Worm (Caenorhabditis elegans) whole organism, L4/young adult: ENCODE results near the gene clc-26.
"Not testable (repeated sequence)": the region's sequence is repeated elsewhere in the genome, so short reads cannot be mapped to it uniquely, and the experiment has no call there.

Experiments
- W03F9.2 ChIP-seq: fragments of 150-350 bp; optimal IDR thresholded peaks from 2 replicates; lab custom pipeline; 2014; ENCODE audit warnings: missing biosample characterization, missing genetic modification characterization
- dao-5 ChIP-seq: sonication (generic microtip); optimal IDR thresholded peaks from 2 replicates; lab custom pipeline; 2016; ENCODE audit warnings: missing genotype, missing genetic modification characterization, moderate library complexity, missing compliant biosample characterization
- him-1 ChIP-seq: sonication (generic microtip); optimal IDR thresholded peaks from 2 replicates; lab custom pipeline; 2016; ENCODE audit warnings: missing genotype, missing genetic modification reagents, missing genetic modification characterization, missing compliant biosample characterization

clc-26 gene

DNA sequence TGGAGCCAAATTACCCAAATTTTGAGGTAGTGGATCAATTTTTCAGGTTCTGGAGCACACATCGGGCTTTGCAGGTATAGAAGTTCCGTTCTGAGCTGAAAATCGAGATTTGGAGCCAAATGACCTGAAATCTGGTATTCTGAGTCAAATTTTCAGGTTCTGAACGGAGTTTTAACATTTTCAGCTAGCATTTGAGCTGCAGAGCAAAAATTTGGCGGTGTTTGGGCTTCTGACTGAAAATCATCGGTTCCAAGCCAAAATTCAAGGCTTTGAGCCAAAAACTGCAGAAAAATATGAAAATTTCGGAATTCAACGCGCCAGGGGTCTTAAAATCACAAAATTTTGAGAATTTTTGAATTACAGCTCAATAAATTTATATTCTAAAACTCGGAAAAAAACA lies at the start of gene clc-26, which contains the start of gene E_BE45912.2:
Gene clc-26, minus strand, starts transcription at position 101 of the 400 bp plus-strand sequence.
Gene E_BE45912.2, minus strand, starts transcription at position 139 of the 400 bp plus-strand sequence.
- TF ChIP-seq dao-5 (tag; lab: Kevin White, UChicago) (no peak), him-1 (tag; lab: Kevin White, UChicago) (no peak), W03F9.2 (tag; lab: Kevin White, UChicago) (no peak)

ce11 chrIII:1080536-1080935 lies 49.7 kb upstream of the clc-26 start, which contains the start of the genes rab-18 and kbp-4:
Gene rab-18, minus strand, starts transcription at chrIII:1080775.
Gene kbp-4, plus strand, starts transcription at chrIII:1080901.
- TF ChIP-seq him-1 (tag; lab: Kevin White, UChicago) (peak; percentile 23), W03F9.2 (tag; lab: Kevin White, UChicago) (peak; percentile 98), dao-5 (tag; lab: Kevin White, UChicago) (no peak)

DNA sequence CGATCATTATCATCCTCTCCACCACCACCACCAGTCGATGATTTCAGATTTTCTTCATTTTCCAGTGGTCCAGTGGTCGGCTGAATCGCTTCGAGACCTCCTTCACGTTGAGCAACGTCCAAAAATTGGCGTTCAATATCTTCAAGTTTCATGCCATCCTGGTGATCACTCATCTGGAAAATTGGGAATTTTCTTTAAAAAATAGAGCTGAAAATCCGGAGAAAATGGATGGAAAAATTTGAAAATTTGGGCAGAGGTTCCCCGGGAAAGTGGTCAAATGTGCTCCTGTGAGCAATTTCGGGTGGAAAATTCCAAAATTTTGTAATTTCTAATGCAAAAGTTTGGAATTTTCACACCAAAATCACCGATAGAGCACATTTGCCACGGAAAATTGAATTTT lies 45.5 kb upstream of the clc-26 start, which contains the start of gene uaf-1:
Gene uaf-1, minus strand, starts transcription at position 173 of the 400 bp plus-strand sequence.
- not testable (repeated sequence) for TF ChIP-seq W03F9.2, dao-5, him-1 (tag; lab: Kevin White, UChicago)

- TF ChIP-seq W03F9.2 (tag; lab: Kevin White, UChicago) (no peak), him-1 (tag; lab: Kevin White, UChicago) (no peak), dao-5 (tag; lab: Kevin White, UChicago) (no peak)
Observed at ce11 chrIII:1074152-1074551, 43.3 kb upstream of the clc-26 start.

DNA sequence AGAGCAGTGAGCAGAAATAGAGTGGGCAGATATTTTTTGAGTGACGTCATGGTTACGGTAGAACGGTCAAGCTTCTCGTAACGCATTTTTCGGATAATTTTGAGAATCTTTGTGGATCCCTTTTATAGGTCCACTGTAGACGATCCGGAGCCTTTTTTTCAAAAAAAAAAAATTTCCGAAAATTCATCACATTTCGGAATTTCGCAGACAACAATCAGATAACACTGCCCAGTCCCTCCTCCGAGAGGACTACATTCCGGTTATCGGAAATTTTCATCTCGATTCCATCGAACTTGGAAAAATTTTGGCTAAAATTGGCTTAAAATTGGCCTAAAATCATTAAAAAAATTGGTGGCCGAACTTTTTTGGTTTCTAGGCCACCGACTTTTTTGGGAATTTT lies 29.1 kb upstream of the clc-26 start, which contains the start of gene BE0003N10.6:
Gene BE0003N10.6, minus strand, starts transcription at position 101 of the 400 bp plus-strand sequence.
- TF ChIP-seq him-1 (tag; lab: Kevin White, UChicago) = no peak
- TF ChIP-seq W03F9.2 (tag; lab: Kevin White, UChicago) = no peak
- TF ChIP-seq dao-5 (tag; lab: Kevin White, UChicago) = no peak

DNA sequence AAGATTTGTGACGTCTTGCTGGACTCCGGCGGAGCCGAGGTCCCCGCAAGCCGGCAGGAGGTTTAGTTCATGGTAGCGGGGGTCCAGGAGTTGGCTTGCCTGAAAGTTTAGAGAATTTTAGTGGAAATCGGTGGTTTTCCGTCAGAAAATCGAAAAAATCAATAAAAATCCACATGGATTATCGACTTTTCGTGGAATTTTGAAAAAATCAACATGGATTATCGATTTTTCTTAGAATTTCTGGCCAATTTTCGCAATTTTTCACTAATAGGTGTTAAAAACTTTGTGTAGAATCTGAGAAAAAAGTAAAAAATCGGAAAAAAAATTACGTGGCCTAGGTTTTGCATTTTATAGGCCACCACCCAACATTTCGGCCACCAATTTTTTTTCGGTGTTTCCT lies 28.0 kb upstream of the clc-26 start:
- no peak for TF ChIP-seq him-1 (tag; lab: Kevin White, UChicago)
- no peak for TF ChIP-seq dao-5 (tag; lab: Kevin White, UChicago)
- no peak for TF ChIP-seq W03F9.2 (tag; lab: Kevin White, UChicago)

DNA sequence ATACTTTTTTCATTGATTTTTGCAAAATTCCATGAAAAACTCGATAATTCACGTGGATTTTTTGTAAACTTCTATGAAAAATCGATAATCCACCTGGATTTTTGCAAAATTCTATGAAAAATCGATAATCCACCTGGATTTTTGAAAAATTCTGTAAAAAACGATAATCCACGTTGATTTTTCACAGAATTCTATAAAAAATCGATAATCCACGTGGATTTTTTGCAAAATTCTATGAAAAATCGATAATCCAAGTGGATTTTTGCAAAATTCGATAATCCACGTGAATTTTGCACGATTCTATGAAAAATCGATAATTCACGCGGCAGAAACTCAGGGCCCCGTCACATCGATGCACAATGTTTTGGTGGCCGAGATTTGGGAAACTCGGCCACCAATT lies 27.2 kb upstream of the clc-26 start:
- TF ChIP-seq him-1 (tag; lab: Kevin White, UChicago) (no peak), W03F9.2 (tag; lab: Kevin White, UChicago) (no peak), dao-5 (tag; lab: Kevin White, UChicago) (no peak)

DNA sequence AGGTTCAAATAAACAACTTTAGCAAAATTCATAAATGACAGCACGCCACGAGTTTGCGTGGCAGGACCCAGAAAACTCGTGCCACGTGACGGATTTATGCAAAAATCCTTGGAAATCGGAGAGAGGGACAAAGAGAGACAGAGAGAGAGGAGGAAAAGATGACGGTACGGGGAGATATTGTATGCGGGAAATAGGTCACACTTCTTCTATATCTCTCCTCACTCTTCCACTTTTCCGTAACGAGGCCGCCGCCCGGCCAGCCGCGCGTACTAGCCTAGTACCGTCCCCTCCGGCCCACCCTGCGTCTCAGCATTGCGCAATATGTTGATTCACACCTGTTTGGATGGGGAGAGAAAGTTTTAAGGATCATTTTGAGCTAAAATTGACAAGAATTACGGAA lies 23.2 kb upstream of the clc-26 start:
- TF ChIP-seq W03F9.2 (tag; lab: Kevin White, UChicago) (no peak), dao-5 (tag; lab: Kevin White, UChicago) (no peak), him-1 (tag; lab: Kevin White, UChicago) (no peak)

DNA sequence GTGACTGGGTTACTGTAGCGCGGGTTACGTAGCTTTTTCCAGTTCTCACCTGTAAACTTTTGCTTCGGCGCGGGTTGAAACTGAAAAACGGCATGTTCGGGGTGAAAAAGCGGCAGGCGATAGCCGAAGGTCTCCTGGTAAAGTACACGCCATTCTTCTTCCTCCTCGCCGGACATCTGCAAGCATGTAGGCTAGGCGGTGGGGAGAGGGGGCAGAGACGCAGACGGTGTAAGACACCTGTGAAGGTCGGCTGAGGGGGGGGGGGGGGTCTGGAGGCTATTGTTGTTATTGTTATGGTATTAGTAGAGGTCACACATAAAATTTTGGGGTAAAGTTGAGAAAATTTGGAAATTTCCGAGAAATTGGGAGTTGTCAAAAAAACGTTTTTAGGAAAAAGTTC lies 22.2 kb upstream of the clc-26 start, which contains the start of gene fbxo-11.2:
Gene fbxo-11.2, minus strand, starts transcription at position 176 of the 400 bp plus-strand sequence.
- no peak for TF ChIP-seq him-1 (tag; lab: Kevin White, UChicago)
- TF ChIP-seq W03F9.2 (tag; lab: Kevin White, UChicago) = no peak
- no peak for TF ChIP-seq dao-5 (tag; lab: Kevin White, UChicago)

DNA sequence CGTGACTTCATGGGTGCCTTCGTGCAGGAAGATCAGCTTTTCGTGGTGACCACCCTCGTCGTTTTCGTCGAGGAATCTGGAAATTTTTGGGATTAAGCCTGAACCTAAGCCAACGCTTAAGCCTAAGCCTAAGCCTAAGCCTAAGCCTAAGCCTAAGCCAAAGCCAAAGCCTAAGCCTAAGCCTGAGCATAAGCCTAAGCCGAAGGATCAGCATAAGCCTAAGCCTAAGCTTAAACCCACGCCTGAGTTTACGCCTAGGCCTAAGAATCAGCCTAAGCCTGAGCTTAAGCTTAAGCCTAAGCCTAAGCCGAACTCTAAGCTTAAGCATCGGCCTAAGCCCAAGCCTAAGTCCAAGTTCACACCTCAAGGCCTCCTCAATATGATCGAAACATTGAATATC lies 21.4 kb upstream of the clc-26 start:
- TF ChIP-seq dao-5 (tag; lab: Kevin White, UChicago) (no peak), him-1 (tag; lab: Kevin White, UChicago) (no peak), W03F9.2 (tag; lab: Kevin White, UChicago) (no peak)

DNA sequence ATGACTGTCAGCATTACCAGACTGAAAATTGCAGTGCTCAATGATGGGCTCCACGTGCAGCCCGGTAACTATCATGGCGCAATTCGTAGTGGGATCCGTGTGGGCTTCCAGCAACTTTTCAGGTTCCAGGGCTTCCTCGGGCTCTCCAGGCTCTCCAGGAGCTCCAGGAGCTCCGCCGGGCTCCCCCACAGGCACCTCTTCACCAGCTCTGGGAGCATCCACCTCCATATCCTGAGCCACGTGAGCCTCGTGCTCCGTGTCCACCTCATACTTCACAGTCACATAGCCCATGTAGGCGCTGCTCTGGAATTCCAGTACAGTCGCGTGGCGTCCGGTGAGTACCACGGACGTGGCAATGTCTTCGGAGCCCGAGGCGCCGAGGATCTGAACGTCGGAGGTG lies 21.0 kb upstream of the clc-26 start:
- no peak for TF ChIP-seq dao-5 (tag; lab: Kevin White, UChicago)
- no peak for TF ChIP-seq W03F9.2 (tag; lab: Kevin White, UChicago)
- no peak for TF ChIP-seq him-1 (tag; lab: Kevin White, UChicago)

DNA sequence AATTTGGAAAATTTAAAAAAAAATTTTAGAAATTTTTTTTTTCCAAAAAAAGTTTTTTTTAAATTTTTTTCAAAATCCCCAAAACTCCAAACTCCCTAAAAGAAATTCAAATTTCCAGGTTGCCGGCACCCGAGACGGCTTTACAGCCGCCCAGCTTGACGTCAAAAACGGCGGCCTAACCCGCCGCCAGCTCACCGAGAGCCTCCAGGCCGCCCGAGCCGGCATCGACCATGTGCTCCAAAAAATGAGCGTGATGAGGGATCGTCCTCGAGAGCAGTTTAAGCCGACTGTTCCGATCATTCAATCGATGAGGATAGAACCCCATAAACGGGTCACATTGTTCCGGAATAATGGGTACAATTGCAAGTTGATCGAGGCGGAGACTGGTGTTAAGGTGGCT lies 12.9 kb upstream of the clc-26 start:
- TF ChIP-seq him-1 (tag; lab: Kevin White, UChicago) (no peak), dao-5 (tag; lab: Kevin White, UChicago) (no peak), W03F9.2 (tag; lab: Kevin White, UChicago) (no peak)

ce11 chrIII:1040059-1040458 lies 9.2 kb upstream of the clc-26 start:
- TF ChIP-seq dao-5 (tag; lab: Kevin White, UChicago) (no peak), W03F9.2 (tag; lab: Kevin White, UChicago) (no peak), him-1 (tag; lab: Kevin White, UChicago) (no peak)

DNA sequence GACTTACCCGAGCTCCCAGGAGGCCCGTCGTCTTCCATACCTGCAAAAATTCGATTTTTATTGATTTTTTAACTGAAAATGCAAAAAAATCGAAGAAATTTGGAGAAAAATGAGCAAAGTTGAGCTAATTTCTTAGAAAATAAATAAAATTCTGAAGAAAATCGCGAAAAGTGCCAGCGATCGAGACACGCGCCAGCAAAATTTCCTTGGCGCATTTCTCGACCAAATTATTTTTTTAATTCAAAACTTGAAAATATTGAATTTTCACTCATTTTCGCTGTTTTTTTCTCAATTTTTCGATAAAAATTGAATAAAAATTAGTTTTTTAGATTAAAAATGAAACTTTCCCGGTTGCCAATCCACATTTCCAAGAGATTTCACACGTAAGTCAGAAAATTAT lies 6.3 kb upstream of the clc-26 start, which contains the start of the genes chin-1 and BE0003N10.1:
Gene chin-1, minus strand, starts transcription at position 40 of the 400 bp plus-strand sequence.
Gene BE0003N10.1, plus strand, starts transcription at position 320 of the 400 bp plus-strand sequence.
- TF ChIP-seq W03F9.2 (tag; lab: Kevin White, UChicago) = peak; percentile 45
- TF ChIP-seq dao-5 (tag; lab: Kevin White, UChicago) = no peak
